Worm (Caenorhabditis elegans): ENCODE measurements around the gene fbxa-64.

DNA sequence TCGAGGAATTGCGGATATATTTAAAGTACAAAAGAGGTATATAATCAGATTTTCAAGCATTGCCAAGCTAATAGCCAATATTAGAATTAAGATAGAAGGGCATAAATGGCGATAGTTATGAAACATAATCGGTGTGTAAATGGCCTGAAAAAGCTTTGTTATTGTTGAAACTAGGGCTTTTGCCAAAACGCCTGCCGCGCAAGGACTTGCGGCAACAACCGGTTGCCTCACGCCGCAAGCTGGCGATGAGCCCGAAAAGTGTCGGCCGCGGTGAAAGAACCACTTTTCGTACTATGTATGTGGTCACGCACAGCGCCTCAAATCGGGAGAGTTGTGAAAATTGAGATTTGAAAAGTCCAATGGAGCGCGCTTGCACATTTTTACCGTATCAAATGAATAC lies 21.5 kb upstream of the fbxa-64 start:
- TF ChIP-seq nhr-28 (tag; optimal IDR thresholded peaks at IDR 0.05) = no peak
- TF ChIP-seq nhr-11 (tag; optimal IDR thresholded peaks at IDR 0.05) = no peak
- no peak for TF ChIP-seq nhr-77 (tag; optimal IDR thresholded peaks at IDR 0.05)
- TF ChIP-seq swsn-7 (tag; optimal IDR thresholded peaks at IDR 0.05) = no peak
- TF ChIP-seq ama-1 (optimal IDR thresholded peaks at IDR 0.05) = no peak
- TF ChIP-seq Y116A8C.19 (tag; optimal IDR thresholded peaks at IDR 0.05; ENCODE audit: borderline replicate concordance) = no peak
- no peak for TF ChIP-seq unc-98 (GFP tag; IDR thresholded peaks at IDR 0.05)
- TF ChIP-seq nhr-12 (tag; optimal IDR thresholded peaks at IDR 0.05) = no peak
- no peak for TF ChIP-seq mdl-1 (tag; optimal IDR thresholded peaks at IDR 0.05)
- TF ChIP-seq skn-1 (tag; optimal IDR thresholded peaks at IDR 0.05) = no peak
- no peak for TF ChIP-seq unc-62 (GFP tag; optimal IDR thresholded peaks at IDR 0.05)
- TF ChIP-seq ceh-82 (tag; optimal IDR thresholded peaks at IDR 0.05) = no peak
- TF ChIP-seq jun-1 (tag; optimal IDR thresholded peaks at IDR 0.05) = no peak

Data from whole organism, L1 larva.